Worm (Caenorhabditis elegans) whole organism, mixed stage, embryonic: ENCODE results near the gene vglu-2.

ENCODE experiments used
- ceh-43 ChIP-seq: fragments of 200-800 bp; sonication (Bioruptor generic); optimal IDR thresholded peaks from 2 replicates; lab custom pipeline; 2018; ENCODE audit warnings: mild to moderate bottlenecking, missing genetic modification characterization, moderate library complexity, missing compliant biosample characterization
- elt-3 ChIP-seq: fragments of 150-350 bp; optimal IDR thresholded peaks from 2 replicates; lab custom pipeline; 2014; ENCODE audit warnings: missing biosample characterization, missing genetic modification characterization
- flh-1 ChIP-seq: fragments of 200-800 bp; sonication (Bioruptor generic); optimal IDR thresholded peaks from 2 replicates; lab custom pipeline; 2018; ENCODE audit warnings: mild to moderate bottlenecking, missing genetic modification characterization, moderate library complexity, missing compliant biosample characterization
- lsy-2 ChIP-seq: fragments of 150-350 bp; optimal IDR thresholded peaks from 2 replicates; lab custom pipeline; 2014; ENCODE audit warnings: missing biosample characterization, missing genetic modification characterization
- mab-5 ChIP-seq: fragments of 150-350 bp; optimal IDR thresholded peaks from 2 replicates; lab custom pipeline; 2014; ENCODE audit warnings: missing biosample characterization, missing genetic modification characterization
- mep-1 ChIP-seq: fragments of 150-350 bp; optimal IDR thresholded peaks from 2 replicates; lab custom pipeline; 2017; ENCODE audit warnings: missing biosample characterization, missing genetic modification reagents, missing genetic modification characterization, inconsistent platforms
- nhr-12 ChIP-seq: fragments of 150-350 bp; optimal IDR thresholded peaks from 2 replicates; lab custom pipeline; 2014; ENCODE audit warnings: missing biosample characterization, missing genetic modification characterization
- nhr-237 ChIP-seq: fragments of 150-350 bp; optimal IDR thresholded peaks from 2 replicates; lab custom pipeline; 2014; ENCODE audit warnings: missing biosample characterization, missing genetic modification characterization
- nhr-28 ChIP-seq: fragments of 150-350 bp; optimal IDR thresholded peaks from 2 replicates; lab custom pipeline; 2014; ENCODE audit warnings: missing biosample characterization, missing genetic modification characterization
- snpc-4 ChIP-seq: fragments of 150-350 bp; optimal IDR thresholded peaks from 2 replicates; lab custom pipeline; 2014; ENCODE audit warnings: missing biosample characterization, missing genetic modification characterization
- sptf-1 ChIP-seq: sonication (generic microtip); optimal IDR thresholded peaks from 2 replicates; lab custom pipeline; 2017; ENCODE audit warnings: mild to moderate bottlenecking, missing genetic modification characterization, moderate library complexity, missing compliant biosample characterization
- unc-39 ChIP-seq: fragments of 150-350 bp; optimal IDR thresholded peaks from 2 replicates; lab custom pipeline; 2014; ENCODE audit warnings: missing biosample characterization, missing genetic modification characterization
- unc-62 ChIP-seq: fragments of 150-350 bp; optimal IDR thresholded peaks from 2 replicates; lab custom pipeline; 2014; ENCODE audit warnings: missing biosample characterization, missing genetic modification reagents, missing genetic modification characterization
- ztf-11 ChIP-seq: fragments of 150-350 bp; optimal IDR thresholded peaks from 2 replicates; lab custom pipeline; 2014; ENCODE audit warnings: missing biosample characterization, missing genetic modification characterization

DNA sequence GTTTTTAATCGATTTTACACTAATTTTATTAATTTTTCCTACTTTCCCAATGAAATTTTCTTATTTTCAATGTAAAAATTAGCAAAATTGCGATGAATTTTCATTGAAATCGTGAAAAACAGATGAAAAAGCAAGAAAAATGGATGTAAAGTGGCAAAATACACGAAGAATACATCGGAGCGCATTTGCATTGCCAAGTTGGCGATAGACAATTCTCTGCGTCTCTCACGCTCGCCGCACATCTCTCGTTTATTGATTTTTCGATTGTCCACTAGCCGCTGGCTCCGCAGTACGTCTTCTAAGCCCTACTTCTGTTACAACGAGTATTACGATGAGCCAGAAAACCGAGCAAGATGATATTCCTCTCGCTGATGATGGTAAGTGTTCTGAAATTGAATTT, 23.8 kb downstream of the vglu-2 start, which contains the start of gene unc-69:
- TF ChIP-seq lsy-2 (tag; lab: Kevin White, UChicago), result peak; percentile 46
- TF ChIP-seq nhr-28, result no peak
- no peak for TF ChIP-seq unc-62 (GFP tag; lab: Kevin White, UChicago)
- no peak for TF ChIP-seq nhr-237
- no peak for TF ChIP-seq nhr-12 (tag; lab: Kevin White, UChicago)
- TF ChIP-seq ztf-11 (tag; lab: Kevin White, UChicago), result no peak
- no peak for TF ChIP-seq elt-3 (tag; lab: Kevin White, UChicago)
- TF ChIP-seq ceh-43 (GFP tag; lab: Kevin White, UChicago), result no peak
- peak; percentile 30 for TF ChIP-seq mep-1 (tag; lab: Kevin White, UChicago)
- TF ChIP-seq mab-5 (tag; lab: Kevin White, UChicago), result no peak
- TF ChIP-seq unc-39, result no peak
- TF ChIP-seq flh-1 (GFP tag; lab: Kevin White, UChicago), result no peak
- TF ChIP-seq sptf-1 (tag; lab: Kevin White, UChicago), result no peak
- no peak for TF ChIP-seq snpc-4 (tag; lab: Kevin White, UChicago)
